Worm (Caenorhabditis elegans): ENCODE data around the gene nape-1.
"Not testable (repeated sequence)": the region's sequence is repeated elsewhere in the genome, so short reads cannot be mapped to it uniquely, and the experiment has no call there.

- TF ChIP-seq nhr-11 (tag; optimal IDR thresholded peaks at IDR 0.05); snpc-4 (tag; optimal IDR thresholded peaks at IDR 0.05); aly-2 (tag; optimal IDR thresholded peaks at IDR 0.05); mxl-3 (GFP tag; optimal IDR thresholded peaks at IDR 0.05); nhr-25 (tag; optimal IDR thresholded peaks at IDR 0.05; ENCODE audit: borderline replicate concordance, insufficient read depth); hlh-30 (tag; optimal IDR thresholded peaks at IDR 0.05; ENCODE audit: insufficient read depth); lsy-2 (tag; optimal IDR thresholded peaks at IDR 0.05); ztf-11 (tag; optimal IDR thresholded peaks at IDR 0.05); madf-5 (GFP tag; IDR thresholded peaks at IDR 0.05); vab-7 (GFP tag; IDR thresholded peaks at IDR 0.05); ceh-28 (tag; optimal IDR thresholded peaks at IDR 0.05): not testable (repeated sequence)
Measured at ce11 chrIV:3771182-3771581, 30.5 kb upstream of the nape-1 start.
